Worm (Caenorhabditis elegans): ENCODE data around the gene ttr-53.

DNA sequence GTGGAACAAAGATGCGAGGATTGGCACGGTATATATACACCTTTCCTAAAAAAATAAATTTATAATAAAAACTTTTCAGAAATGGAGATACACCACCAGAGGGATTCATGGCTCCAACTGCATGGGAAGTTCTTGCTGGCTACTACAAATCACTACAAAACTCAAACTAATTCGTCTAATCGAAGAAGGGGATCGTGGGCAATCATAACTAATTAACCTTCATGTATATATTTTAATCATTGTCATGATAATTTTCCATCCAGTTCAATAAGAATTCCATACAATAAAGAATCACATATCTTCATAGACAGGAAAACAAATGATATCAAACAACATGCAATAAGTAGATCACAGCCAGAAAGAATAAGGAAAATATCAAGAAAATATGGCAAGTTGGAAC is 6.2 kb downstream of the ttr-53 start:
- TF ChIP-seq unc-62 (GFP tag; optimal IDR thresholded peaks at IDR 0.05) (no peak), ceh-82 (tag; optimal IDR thresholded peaks at IDR 0.05) (no peak), nhr-77 (tag; optimal IDR thresholded peaks at IDR 0.05) (no peak), nhr-23 (tag; optimal IDR thresholded peaks at IDR 0.05) (no peak), snpc-4 (tag; optimal IDR thresholded peaks at IDR 0.05) (no peak)
